Worm (Caenorhabditis elegans): ENCODE data around the gene unc-76.

unc-76 gene

DNA sequence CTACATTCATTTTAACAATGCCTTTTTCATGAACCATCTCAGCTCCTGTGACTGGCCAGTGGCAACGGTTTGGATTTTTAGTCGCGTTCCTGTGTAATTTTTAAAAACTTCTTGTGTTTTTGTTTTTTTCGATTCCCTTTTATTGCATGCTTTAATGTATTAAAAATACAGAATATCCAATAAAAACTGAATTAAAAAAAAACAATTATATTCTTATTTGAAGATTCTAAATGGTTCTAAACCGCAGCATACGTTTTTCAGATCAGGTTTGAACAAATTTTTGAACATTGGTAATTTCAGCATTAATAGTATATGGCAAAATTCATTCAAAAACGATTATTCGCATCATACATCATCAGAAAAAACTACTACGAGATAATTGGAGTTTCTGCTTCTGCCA lies 3.2 kb upstream of the unc-76 start, which contains the start of gene dnj-3:
Gene dnj-3, plus strand, starts transcription at position 301 of the 400 bp plus-strand sequence.
- no peak for TF ChIP-seq alr-1 (tag; optimal IDR thresholded peaks at IDR 0.05; ENCODE audit: borderline replicate concordance)
- no peak for TF ChIP-seq efl-1 (optimal IDR thresholded peaks at IDR 0.05)
- TF ChIP-seq efl-1 (GFP tag; optimal IDR thresholded peaks at IDR 0.05 in 1 of 2), result peak in 1 of 2 experiments; percentile 24

DNA sequence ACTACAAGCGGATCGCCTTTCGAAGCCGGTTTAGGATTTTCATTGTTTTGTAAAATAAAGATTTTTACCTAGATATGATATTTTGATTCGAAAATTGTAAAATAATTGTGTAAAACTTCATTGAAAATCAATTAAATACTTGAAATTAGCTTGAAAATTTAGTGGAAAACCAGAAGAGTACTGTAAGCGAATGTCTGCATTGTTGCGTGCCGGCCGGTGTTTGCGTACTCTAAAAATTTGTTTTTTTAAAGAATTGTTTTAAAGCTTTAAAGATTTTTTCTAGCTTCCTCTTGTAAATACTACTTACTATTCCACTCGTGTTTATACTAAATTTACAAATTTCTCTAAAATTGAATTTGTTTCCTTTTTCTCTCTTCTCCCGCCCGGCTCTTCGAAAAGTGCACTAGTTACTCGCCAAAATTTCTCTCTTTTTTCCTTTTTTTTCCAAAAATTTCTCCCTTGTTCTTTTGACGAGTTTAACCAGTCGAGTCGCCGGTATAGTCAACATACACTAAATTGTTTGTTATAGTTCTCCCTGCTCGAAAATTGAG lies 2.0 kb upstream of the unc-76 start:
- TF ChIP-seq nhr-12 (tag; optimal IDR thresholded peaks at IDR 0.05), result no peak
- TF ChIP-seq lin-14 (GFP tag; optimal IDR thresholded peaks at IDR 0.05), result peak; percentile 3
- peak in 1 of 2 experiments; percentile 73 for TF ChIP-seq lsy-2 (tag; optimal IDR thresholded peaks at IDR 0.05)
- no peak for TF ChIP-seq hpl-2 (GFP tag; optimal IDR thresholded peaks at IDR 0.05)

ce11 chrV:15072738-15073137 lies 1.2 kb downstream of the unc-76 start:
- no peak for TF ChIP-seq mef-2 (tag; optimal IDR thresholded peaks at IDR 0.05)
- TF ChIP-seq lin-14 (GFP tag; optimal IDR thresholded peaks at IDR 0.05), result peak; percentile 64
- no peak for TF ChIP-seq egl-27 (tag; optimal IDR thresholded peaks at IDR 0.05)

- TF ChIP-seq nhr-77 (tag; optimal IDR thresholded peaks at IDR 0.05) (no peak), dpl-1 (GFP tag; optimal IDR thresholded peaks at IDR 0.05) (peak in 1 of 3 experiments; percentile 7), nhr-90 (tag; optimal IDR thresholded peaks at IDR 0.05; ENCODE audit: poor library complexity) (no peak), ceh-82 (tag; optimal IDR thresholded peaks at IDR 0.05) (peak in 2 of 3 experiments; percentile 16 to 48), nhr-76 (tag; optimal IDR thresholded peaks at IDR 0.05) (no peak), lin-14 (GFP tag; optimal IDR thresholded peaks at IDR 0.05) (peak; percentile 68), xbp-1 (tag; optimal IDR thresholded peaks at IDR 0.05) (no peak), unc-130 (tag; optimal IDR thresholded peaks at IDR 0.05) (no peak), rnt-1 (tag; optimal IDR thresholded peaks at IDR 0.05) (peak; percentile 23), irx-1 (tag; optimal IDR thresholded peaks at IDR 0.05) (no peak), Y116A8C.19 (tag; optimal IDR thresholded peaks at IDR 0.05; ENCODE audit: borderline replicate concordance) (no peak), lsy-2 (tag; optimal IDR thresholded peaks at IDR 0.05) (peak in 1 of 2 experiments; percentile 36), fkh-10 (GFP tag; optimal IDR thresholded peaks at IDR 0.05) (peak; percentile 23), skn-1 (tag; optimal IDR thresholded peaks at IDR 0.05) (no peak), mef-2 (tag; optimal IDR thresholded peaks at IDR 0.05) (no peak), zip-4 (GFP tag; optimal IDR thresholded peaks at IDR 0.05) (no peak), nhr-47 (tag; optimal IDR thresholded peaks at IDR 0.05) (peak; percentile 11), sup-37 (GFP tag; optimal IDR thresholded peaks at IDR 0.05) (no peak), lin-35 (GFP tag; optimal IDR thresholded peaks at IDR 0.05) (peak in 1 of 2 experiments; percentile 11), efl-1 (optimal IDR thresholded peaks at IDR 0.05) (peak; percentile 12 to 24), efl-1 (GFP tag; optimal IDR thresholded peaks at IDR 0.05 in 1 of 2) (peak in 1 of 2 experiments; percentile 11), jun-1 (tag; optimal IDR thresholded peaks at IDR 0.05) (no peak), nhr-84 (tag; optimal IDR thresholded peaks at IDR 0.05) (no peak), snpc-4 (tag; optimal IDR thresholded peaks at IDR 0.05) (no peak), mep-1 (tag; optimal IDR thresholded peaks at IDR 0.05) (peak; percentile 17), sox-4 (tag; optimal IDR thresholded peaks at IDR 0.05) (no peak), nhr-28 (tag; optimal IDR thresholded peaks at IDR 0.05) (no peak)
These were observed 3.3 kb downstream of the unc-76 start for ce11 chrV:15074907-15075306.

DNA sequence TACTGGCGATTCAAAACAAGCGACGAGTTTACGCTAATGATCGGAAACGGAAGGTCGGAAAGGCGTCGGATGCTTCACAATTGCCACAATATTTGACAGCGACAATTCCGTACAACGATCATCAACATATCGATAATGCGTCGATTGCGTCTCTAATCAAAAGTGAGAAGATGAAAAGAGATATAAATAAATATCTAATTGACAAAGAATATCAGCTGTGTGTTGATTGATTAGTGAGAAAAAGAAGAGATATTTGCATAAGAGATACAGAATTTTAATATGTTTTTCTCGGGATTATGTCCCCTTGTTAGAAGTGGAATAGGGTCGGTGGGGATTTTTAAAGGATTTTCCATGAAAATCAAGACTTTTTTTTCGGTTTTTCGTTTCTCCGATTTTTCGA lies 7.0 kb downstream of the unc-76 start:
- TF ChIP-seq efl-3 (GFP tag; optimal IDR thresholded peaks at IDR 0.05) (no peak), unc-62 (GFP tag; optimal IDR thresholded peaks at IDR 0.05) (no peak), nhr-71 (tag; optimal IDR thresholded peaks at IDR 0.05) (no peak), dsc-1 (tag; optimal IDR thresholded peaks at IDR 0.05) (peak; percentile 64), ceh-88 (GFP tag; IDR thresholded peaks at IDR 0.05) (no peak), unc-98 (GFP tag; IDR thresholded peaks at IDR 0.05) (no peak), nhr-47 (tag; optimal IDR thresholded peaks at IDR 0.05) (no peak), snu-23 (GFP tag; optimal IDR thresholded peaks at IDR 0.05) (no peak), zag-1 (tag; optimal IDR thresholded peaks at IDR 0.05) (no peak), nhr-237 (tag; optimal IDR thresholded peaks at IDR 0.05) (no peak), alr-1 (tag; optimal IDR thresholded peaks at IDR 0.05; ENCODE audit: borderline replicate concordance) (no peak), efl-1 (optimal IDR thresholded peaks at IDR 0.05) (no peak), efl-1 (GFP tag; optimal IDR thresholded peaks at IDR 0.05 in 1 of 2) (no peak), nhr-19 (GFP tag; conservative IDR thresholded peaks at IDR 0.05) (no peak), blmp-1 (tag; optimal IDR thresholded peaks at IDR 0.05) (peak; percentile 66)
